Fruit fly (Drosophila melanogaster) whole organism, embryonic: ENCODE measurements around the gene CG45428.

Experiments
- Atf6 ChIP-seq: fragments of 200-800 bp; sonication (Bioruptor generic); IDR thresholded peaks from 2 replicates; pipeline ENCODE4 v1.3.6; 2022; ENCODE audit warnings: missing biosample characterization, missing genetic modification characterization
- CG10274 ChIP-seq: fragments of 200-800 bp; sonication (Bioruptor generic); optimal IDR thresholded peaks from 3 replicates; lab custom pipeline; 2017; ENCODE audit warnings: missing biosample characterization, mild to moderate bottlenecking, missing genetic modification characterization
- CG10543 ChIP-seq: fragments of 200-800 bp; sonication (Bioruptor generic); optimal IDR thresholded peaks from 3 replicates; lab custom pipeline; 2017; ENCODE audit warnings: missing biosample characterization, mild to moderate bottlenecking, missing genetic modification characterization, moderate library complexity
- CG11456 ChIP-seq: fragments of 200-800 bp; sonication (Bioruptor generic); IDR thresholded peaks from 3 replicates; pipeline ENCODE4 v1.3.6; 2022; ENCODE audit warnings: missing biosample characterization, missing genetic modification characterization
- CG12104 ChIP-seq: fragments of 200-800 bp; sonication (Bioruptor generic); optimal IDR thresholded peaks from 3 replicates; lab custom pipeline; 2016; ENCODE audit warnings: missing biosample characterization, missing genetic modification characterization
- CG13424 ChIP-seq: fragments of 200-800 bp; sonication (Bioruptor generic); optimal IDR thresholded peaks from 2 replicates; lab custom pipeline; 2019; ENCODE audit warnings: missing biosample characterization, mild to moderate bottlenecking, missing genetic modification characterization, moderate library complexity
- CG13624 ChIP-seq: fragments of 200-800 bp; sonication (Bioruptor generic); optimal IDR thresholded peaks from 2 replicates; lab custom pipeline; 2016; ENCODE audit warnings: missing biosample characterization, missing genetic modification characterization
- CG13894 ChIP-seq: fragments of 200-800 bp; sonication (Bioruptor generic); optimal IDR thresholded peaks from 3 replicates; lab custom pipeline; 2018; ENCODE audit warnings: missing biosample characterization, mild to moderate bottlenecking, missing genetic modification characterization, moderate library complexity
- CG15269 ChIP-seq: fragments of 200-800 bp; sonication (Bioruptor generic); optimal IDR thresholded peaks from 2 replicates; lab custom pipeline; 2018; ENCODE audit warnings: missing biosample characterization, mild to moderate bottlenecking, missing genetic modification characterization, moderate library complexity
- CG17359 ChIP-seq: fragments of 200-800 bp; sonication (Bioruptor generic); optimal IDR thresholded peaks from 3 replicates; lab custom pipeline; 2018; ENCODE audit warnings: missing biosample characterization, mild to moderate bottlenecking, missing genetic modification characterization, moderate library complexity
- CG18619 ChIP-seq: fragments of 200-800 bp; sonication (Bioruptor generic); optimal IDR thresholded peaks from 3 replicates; lab custom pipeline; 2017; ENCODE audit warnings: missing biosample characterization, mild to moderate bottlenecking, missing genetic modification characterization
- CG2129 ChIP-seq: fragments of 200-800 bp; sonication (Bioruptor generic); IDR thresholded peaks from 2 replicates; pipeline ENCODE4 v1.3.6; 2022; ENCODE audit warnings: missing biosample characterization, missing genetic modification characterization; ENCODE audit not compliant: partially characterized antibody
- CG34376 ChIP-seq: fragments of 200-800 bp; sonication (Bioruptor generic); optimal IDR thresholded peaks from 2 replicates; lab custom pipeline; 2018; ENCODE audit warnings: missing biosample characterization, mild to moderate bottlenecking, missing genetic modification characterization
- CG4360 ChIP-seq: fragments of 200-800 bp; sonication (Bioruptor generic); IDR thresholded peaks from 2 replicates; pipeline ENCODE4 v1.3.6; 2022; ENCODE audit warnings: missing biosample characterization, missing genetic modification characterization
- CG4854 ChIP-seq: fragments of 200-800 bp; sonication (Bioruptor generic); optimal IDR thresholded peaks from 2 replicates; lab custom pipeline; 2016; ENCODE audit warnings: missing biosample characterization, missing genetic modification characterization, inconsistent platforms
- CG8089 ChIP-seq: fragments of 200-800 bp; sonication (Bioruptor generic); optimal IDR thresholded peaks from 3 replicates; lab custom pipeline; 2016; ENCODE audit warnings: missing biosample characterization, missing genetic modification characterization
- CG8290 ChIP-seq, 3 experiments: fragments of 200-800 bp; sonication (Bioruptor generic); optimal IDR thresholded peaks; 2 replicates each; lab custom pipeline; 2016 to 2019; ENCODE audit warnings: missing biosample characterization in 3 of 3, missing genetic modification characterization in 3 of 3, mild to moderate bottlenecking in 2 of 3, moderate library complexity in 1 of 3
- CG8478 ChIP-seq: fragments of >200 bp; optimal IDR thresholded peaks from 2 replicates; lab custom pipeline; 2018
- CG8765 ChIP-seq: fragments of 200-800 bp; sonication (Bioruptor generic); IDR thresholded peaks from 2 replicates; pipeline ENCODE4 v1.3.6; 2022; ENCODE audit warnings: missing biosample characterization, missing genetic modification characterization
- CG9876 ChIP-seq: fragments of 200-800 bp; sonication (Bioruptor generic); optimal IDR thresholded peaks from 2 replicates; lab custom pipeline; 2016; ENCODE audit warnings: missing biosample characterization, missing genetic modification characterization
- Doc3 ChIP-seq: fragments of 200-800 bp; sonication (Bioruptor generic); IDR thresholded peaks from 3 replicates; pipeline ENCODE4 v1.3.6; 2022; ENCODE audit warnings: missing biosample characterization, missing genetic modification characterization; ENCODE audit not compliant: partially characterized antibody
- Drgx ChIP-seq: fragments of 200-800 bp; sonication (Bioruptor generic); IDR thresholded peaks from 2 replicates; pipeline ENCODE4 v1.3.6; 2022; ENCODE audit warnings: missing biosample characterization, missing genetic modification characterization
- Ets97D ChIP-seq: fragments of 200-800 bp; sonication (Bioruptor generic); optimal IDR thresholded peaks from 3 replicates; lab custom pipeline; 2016; ENCODE audit warnings: missing biosample characterization, missing genetic modification characterization
- Fer1 ChIP-seq: fragments of 200-800 bp; sonication (Bioruptor generic); optimal IDR thresholded peaks from 2 replicates; lab custom pipeline; 2017; ENCODE audit warnings: missing biosample characterization, mild to moderate bottlenecking, missing genetic modification characterization
- Jarid2 ChIP-seq: fragments of 200-800 bp; sonication (Bioruptor generic); optimal IDR thresholded peaks from 3 replicates; lab custom pipeline; 2017; ENCODE audit warnings: mild to moderate bottlenecking, missing biosample characterization, missing genetic modification reagents, missing genetic modification characterization
- MTF-1 ChIP-seq: fragments of 200-800 bp; sonication (Bioruptor generic); optimal IDR thresholded peaks from 2 replicates; lab custom pipeline; 2018; ENCODE audit warnings: missing biosample characterization, mild to moderate bottlenecking, missing genetic modification characterization, borderline replicate concordance
- Med ChIP-seq: fragments of 200-800 bp; sonication (Bioruptor generic); peaks from one replicate; lab custom pipeline; 2016; ENCODE audit warnings: missing biosample characterization, missing genetic modification characterization, mild to moderate bottlenecking, inconsistent platforms, moderate library complexity
- NFAT ChIP-seq: fragments of 200-800 bp; sonication (Bioruptor generic); IDR thresholded peaks from 2 replicates; pipeline ENCODE4 v1.3.6; 2022; ENCODE audit warnings: missing biosample characterization, missing genetic modification characterization
- Nf-YB ChIP-seq: fragments of 200-800 bp; sonication (Bioruptor generic); optimal IDR thresholded peaks from 3 replicates; lab custom pipeline; 2019; ENCODE audit warnings: missing biosample characterization, mild to moderate bottlenecking, missing genetic modification characterization, moderate library complexity
- Nf-YC ChIP-seq: fragments of 200-800 bp; optimal IDR thresholded peaks from 3 replicates; lab custom pipeline; 2019; ENCODE audit warnings: missing biosample characterization, mild to moderate bottlenecking, missing genetic modification characterization, moderate library complexity
- Pdp1 ChIP-seq, 2 experiments: fragments of 200-800 bp; sonication (Bioruptor generic); optimal IDR thresholded peaks; 3 replicates each; lab custom pipeline; 2016; ENCODE audit warnings: missing biosample characterization in 2 of 2, missing genetic modification characterization in 2 of 2, mild to moderate bottlenecking in 1 of 2, moderate library complexity in 1 of 2
- Spps ChIP-seq: fragments of 200-800 bp; sonication (Bioruptor generic); optimal IDR thresholded peaks from 2 replicates; lab custom pipeline; 2018; ENCODE audit warnings: missing biosample characterization, mild to moderate bottlenecking, missing genetic modification characterization
- al ChIP-seq: fragments of 200-800 bp; sonication (Bioruptor generic); IDR thresholded peaks from 2 replicates; pipeline ENCODE4 v1.3.6; 2022; ENCODE audit warnings: missing biosample characterization, missing genetic modification characterization
- bsh ChIP-seq, 2 experiments: fragments of 200-800 bp; sonication (Bioruptor generic); optimal IDR thresholded peaks; 2 replicates each; lab custom pipeline; 2017 to 2018; ENCODE audit warnings: mild to moderate bottlenecking in 2 of 2, missing biosample characterization in 2 of 2, missing genetic modification characterization in 2 of 2, moderate library complexity in 1 of 2
- cg ChIP-seq: fragments of 200-800 bp; sonication (Bioruptor generic); optimal IDR thresholded peaks from 3 replicates; lab custom pipeline; 2019; ENCODE audit warnings: missing biosample characterization, mild to moderate bottlenecking, missing genetic modification characterization, moderate library complexity
- crc ChIP-seq: fragments of 200-800 bp; sonication (Bioruptor generic); optimal IDR thresholded peaks from 2 replicates; lab custom pipeline; 2016; ENCODE audit warnings: missing biosample characterization, missing genetic modification characterization
- dysf ChIP-seq: fragments of 200-800 bp; sonication (Bioruptor generic); IDR thresholded peaks from 3 replicates; pipeline ENCODE4 v1.3.6; 2022; ENCODE audit warnings: missing biosample characterization, missing genetic modification characterization
- hkb ChIP-seq, 2 experiments: fragments of 200-800 bp in 1 of 2; fragments of >200 bp in 1 of 2; sonication (Bioruptor generic) in 1 of 2; IDR thresholded peaks in 1 of 2; optimal IDR thresholded peaks in 1 of 2; 2 replicates each; pipeline versions ENCODE4 v1.3.6 to Lab custom; 2017 to 2022; ENCODE audit warnings: missing biosample characterization in 1 of 2, missing genetic modification characterization in 1 of 2
- inv ChIP-seq: fragments of 200-800 bp; sonication (Bioruptor generic); IDR thresholded peaks from 2 replicates; pipeline ENCODE4 v1.3.6; 2022; ENCODE audit warnings: missing biosample characterization, missing genetic modification characterization; ENCODE audit not compliant: partially characterized antibody
- onecut ChIP-seq: fragments of 200-800 bp; sonication (Bioruptor generic); IDR thresholded peaks from 2 replicates; pipeline ENCODE4 v1.3.6; 2022; ENCODE audit warnings: missing biosample characterization, missing genetic modification characterization
- rib ChIP-seq: fragments of 200-800 bp; sonication (Bioruptor generic); IDR thresholded peaks from 2 replicates; pipeline ENCODE4 v1.3.6; 2022; ENCODE audit warnings: missing biosample characterization, missing genetic modification characterization
- ro ChIP-seq: fragments of 200-800 bp; sonication (Bioruptor generic); IDR thresholded peaks from 2 replicates; pipeline ENCODE4 v1.3.6; 2022; ENCODE audit warnings: missing biosample characterization, missing genetic modification characterization
- scrt ChIP-seq: fragments of 200-800 bp; sonication (Bioruptor generic); optimal IDR thresholded peaks from 2 replicates; lab custom pipeline; 2018; ENCODE audit warnings: missing biosample characterization, mild to moderate bottlenecking, missing genetic modification characterization, moderate library complexity
- sd ChIP-seq: fragments of 200-800 bp; sonication (Bioruptor generic); optimal IDR thresholded peaks from 3 replicates; lab custom pipeline; 2018; ENCODE audit warnings: missing biosample characterization, mild to moderate bottlenecking, missing genetic modification characterization, moderate library complexity
- slou ChIP-seq: fragments of 200-800 bp; sonication (Bioruptor generic); optimal IDR thresholded peaks from 3 replicates; lab custom pipeline; 2016; ENCODE audit warnings: missing biosample characterization, missing genetic modification characterization
- sr ChIP-seq: fragments of 200-800 bp; sonication (Bioruptor generic); IDR thresholded peaks from 3 replicates; pipeline ENCODE4 v1.3.6; 2022; ENCODE audit warnings: missing biosample characterization, missing genetic modification characterization
- ssp ChIP-seq: fragments of 200-800 bp; sonication (Bioruptor generic); IDR thresholded peaks from 2 replicates; pipeline ENCODE4 v1.3.6; 2022; ENCODE audit warnings: missing biosample characterization, missing genetic modification characterization
- stc ChIP-seq: fragments of 200-800 bp; sonication (Bioruptor generic); IDR thresholded peaks from 2 replicates; pipeline ENCODE4 v1.3.6; 2022; ENCODE audit warnings: missing biosample characterization, missing genetic modification characterization
- vfl ChIP-seq: fragments of 200-800 bp; sonication (Bioruptor generic); optimal IDR thresholded peaks from 2 replicates; lab custom pipeline; 2016; ENCODE audit warnings: missing biosample characterization, missing genetic modification characterization
- z ChIP-seq: fragments of 200-800 bp; sonication (Bioruptor generic); IDR thresholded peaks from 3 replicates; pipeline ENCODE4 v1.3.6; 2022; ENCODE audit warnings: missing biosample characterization, missing genetic modification characterization

CG45428 gene

DNA sequence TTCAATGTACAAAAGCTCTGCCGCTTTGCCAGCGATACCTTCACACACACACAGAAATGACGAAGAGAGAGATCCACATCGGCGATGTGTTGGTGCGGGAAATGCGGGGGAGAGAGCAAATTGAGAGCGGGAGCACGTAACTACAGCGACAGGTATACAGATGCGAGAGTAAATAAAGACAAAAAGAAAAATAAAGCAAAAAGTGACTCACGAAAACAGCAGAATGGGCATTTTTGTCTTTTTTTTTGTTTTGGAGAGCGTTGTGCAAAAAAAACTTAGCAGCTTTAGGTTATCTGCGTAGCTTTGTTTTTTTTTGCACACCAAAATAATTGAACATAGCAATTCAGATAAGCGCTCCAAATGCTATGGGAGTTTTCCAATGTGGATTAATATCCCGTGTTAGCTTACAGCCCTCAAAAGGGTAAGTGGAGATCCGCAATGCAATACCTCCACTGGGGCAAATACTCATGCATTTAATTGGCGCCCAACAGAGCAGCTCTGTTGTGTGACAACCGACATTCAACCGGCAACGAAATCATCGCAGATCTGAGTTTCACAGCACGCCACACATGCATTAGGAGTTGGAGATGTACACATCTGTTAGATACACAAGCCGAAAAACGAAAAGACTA, 14.2 kb downstream of the CG45428 start (continued):
- TF ChIP-seq rib (GFP tag; lab: Robert Waterston, UW) = peak; percentile 86
- peak; percentile 18 for TF ChIP-seq CG17359
- TF ChIP-seq MTF-1 (GFP tag; lab: Kevin White, UChicago) = peak; percentile 10
- peak; percentile 46 for TF ChIP-seq Atf6 (GFP tag; lab: Robert Waterston, UW)
- TF ChIP-seq crc (GFP tag; lab: Kevin White, UChicago) = no peak
- TF ChIP-seq CG18619 = no peak
- TF ChIP-seq CG4854 (GFP tag; lab: Kevin White, UChicago) = no peak
- no peak for TF ChIP-seq CG8290 (GFP tag; optimal IDR thresholded peaks at IDR 0.05; lab: Kevin White, UChicago)
- TF ChIP-seq CG8290 (tag; optimal IDR thresholded peaks at IDR 0.05; lab: Kevin White, UChicago) = peak in 1 of 2 experiments; percentile 51
- TF ChIP-seq Spps = no peak
- no peak for TF ChIP-seq al (GFP tag; lab: Robert Waterston, UW)
- no peak for TF ChIP-seq hkb (optimal IDR thresholded peaks at IDR 0.05; lab: Kevin White, UChicago)
- TF ChIP-seq hkb (GFP tag; IDR thresholded peaks at IDR 0.05; lab: Robert Waterston, UW) = 0 out of 2 replicates have a peak, but pooled peaks have one; percentile 16
- peak; percentile 86 for TF ChIP-seq cg (GFP tag; lab: Kevin White, UChicago)
- no peak for TF ChIP-seq Jarid2 (GFP tag; lab: Kevin White, UChicago)
- TF ChIP-seq CG8765 = no peak
- peak; percentile 5; the same call in 1 of the 2 replicates for TF ChIP-seq onecut
- TF ChIP-seq vfl = no peak
- TF ChIP-seq CG2129 (GFP tag; lab: Robert Waterston, UW) = no peak
- TF ChIP-seq sd = peak; percentile 56
- TF ChIP-seq CG13424 (tag; lab: Kevin White, UChicago) = no peak
- TF ChIP-seq CG34376 (GFP tag; lab: Kevin White, UChicago) = peak; percentile 25
- no peak for TF ChIP-seq CG9876 (GFP tag; lab: Kevin White, UChicago)
- TF ChIP-seq bsh (GFP tag; optimal IDR thresholded peaks at IDR 0.05; lab: Kevin White, UChicago) = peak in 1 of 2 experiments; percentile 91
- TF ChIP-seq z = 0 out of 3 replicates have a peak, but pooled peaks have one; percentile 7
- no peak for TF ChIP-seq slou (GFP tag; lab: Kevin White, UChicago)
- no peak for TF ChIP-seq CG8478 (lab: Kevin White, UChicago)
- peak; percentile 27 for TF ChIP-seq CG10543 (GFP tag; lab: Kevin White, UChicago)
- TF ChIP-seq scrt (GFP tag; lab: Kevin White, UChicago) = peak; percentile 18
- TF ChIP-seq CG13624 (GFP tag; lab: Kevin White, UChicago) = peak; percentile 22
- peak; percentile 17; the same call in 1 of the 2 replicates for TF ChIP-seq stc
- peak; percentile 30 for TF ChIP-seq CG13894
- TF ChIP-seq CG8089 (GFP tag; lab: Kevin White, UChicago) = no peak
- no peak for TF ChIP-seq CG15269 (tag; lab: Kevin White, UChicago)
- TF ChIP-seq CG11456 (GFP tag; lab: Robert Waterston, UW) = no peak
- TF ChIP-seq ssp (GFP tag; lab: Robert Waterston, UW) = peak; percentile 43; the same call in 1 of the 2 replicates
- peak; percentile 37 for TF ChIP-seq Fer1 (GFP tag; lab: Kevin White, UChicago)
- TF ChIP-seq Pdp1 (GFP tag; optimal IDR thresholded peaks at IDR 0.05; lab: Kevin White, UChicago) = peak in 1 of 2 experiments; percentile 52
- TF ChIP-seq ro (GFP tag; lab: Robert Waterston, UW) = no peak
- no peak for TF ChIP-seq CG12104 (GFP tag; lab: Kevin White, UChicago)

- TF ChIP-seq Drgx (GFP tag; lab: Robert Waterston, UW) (peak; percentile 30; the same call in 1 of the 2 replicates), Nf-YC (peak; percentile 52), CG4360 (GFP tag; lab: Robert Waterston, UW) (no peak), Doc3 (no peak), CG10274 (GFP tag; lab: Kevin White, UChicago) (no peak), sr (GFP tag; lab: Robert Waterston, UW) (0 out of 3 replicates have a peak, but pooled peaks have one; percentile 15), NFAT (0 out of 2 replicates have a peak, but pooled peaks have one; percentile 22), Ets97D (GFP tag; lab: Kevin White, UChicago) (no peak), Nf-YB (GFP tag; lab: Kevin White, UChicago) (peak; percentile 77), dysf (0 out of 3 replicates have a peak, but pooled peaks have one; percentile 6), Med (peak; percentile 27), inv (GFP tag; lab: Robert Waterston, UW) (0 out of 2 replicates have a peak, but pooled peaks have one; percentile 11)
Measured at dm6 chr3L:22821377-22821776, 15.5 kb downstream of the CG45428 start.
